Fruit fly (Drosophila melanogaster) whole organism, pupa: ENCODE measurements around the gene Arv1.

Experiments used
- CG10348 ChIP-seq: fragments of 200-800 bp; sonication (Bioruptor generic); IDR thresholded peaks from 2 replicates; pipeline ENCODE4 v1.3.6; 2022; ENCODE audit warnings: missing biosample characterization, missing genetic modification characterization
- CG12605 ChIP-seq: fragments of 200-800 bp; sonication (Bioruptor generic); IDR thresholded peaks from 2 replicates; pipeline ENCODE4 v1.3.6; 2022; ENCODE audit warnings: missing biosample characterization, missing genetic modification characterization
- CG13204 ChIP-seq: fragments of 200-800 bp; sonication (Bioruptor generic); optimal IDR thresholded peaks from 2 replicates; lab custom pipeline; 2018; ENCODE audit warnings: missing biosample characterization, mild to moderate bottlenecking, missing genetic modification characterization, moderate library complexity
- CG14655 ChIP-seq: fragments of 200-800 bp; sonication (Bioruptor generic); optimal IDR thresholded peaks from 3 replicates; lab custom pipeline; 2017; ENCODE audit warnings: mild to moderate bottlenecking, missing biosample characterization, missing genetic modification reagents, missing genetic modification characterization
- CG15710 ChIP-seq: fragments of 200-800 bp; sonication (Bioruptor generic); optimal IDR thresholded peaks from 2 replicates; lab custom pipeline; 2018; ENCODE audit warnings: missing biosample characterization, mild to moderate bottlenecking, missing genetic modification characterization, moderate library complexity
- CG17806 ChIP-seq: fragments of 200-800 bp; sonication (Bioruptor generic); optimal IDR thresholded peaks from 2 replicates; lab custom pipeline; 2018; ENCODE audit warnings: missing biosample characterization, mild to moderate bottlenecking, missing genetic modification characterization, moderate library complexity
- CG32121 ChIP-seq: fragments of 200-800 bp; sonication (Bioruptor generic); IDR thresholded peaks from 2 replicates; pipeline ENCODE4 v1.3.6; 2022; ENCODE audit warnings: missing biosample characterization, missing genetic modification characterization
- CG34367 ChIP-seq: fragments of 200-800 bp; sonication (Bioruptor generic); optimal IDR thresholded peaks from 2 replicates; lab custom pipeline; 2018; ENCODE audit warnings: missing biosample characterization, mild to moderate bottlenecking, missing genetic modification characterization
- CG4496 ChIP-seq: fragments of 200-800 bp; sonication (Bioruptor generic); IDR thresholded peaks from 3 replicates; pipeline ENCODE4 v1.3.6; 2022; ENCODE audit warnings: missing biosample characterization, missing genetic modification characterization
- CG8159 ChIP-seq: fragments of 200-800 bp; sonication (Bioruptor generic); optimal IDR thresholded peaks from 3 replicates; lab custom pipeline; 2018; ENCODE audit warnings: missing biosample characterization, mild to moderate bottlenecking, missing genetic modification characterization, moderate library complexity
- CG8301 ChIP-seq: fragments of 200-800 bp; sonication (Bioruptor generic); optimal IDR thresholded peaks from 2 replicates; lab custom pipeline; 2018; ENCODE audit warnings: missing biosample characterization, mild to moderate bottlenecking, missing genetic modification characterization
- CG9948 ChIP-seq: fragments of 200-800 bp; sonication (Bioruptor generic); optimal IDR thresholded peaks from 2 replicates; lab custom pipeline; 2018; ENCODE audit warnings: missing biosample characterization, mild to moderate bottlenecking, missing genetic modification characterization, moderate library complexity
- D1 ChIP-seq: fragments of 200-800 bp; sonication (Bioruptor generic); optimal IDR thresholded peaks from 2 replicates; lab custom pipeline; 2018; ENCODE audit warnings: missing biosample characterization, mild to moderate bottlenecking, missing genetic modification characterization, moderate library complexity
- EcR ChIP-seq: fragments of 200-800 bp; sonication (Bioruptor generic); optimal IDR thresholded peaks from 3 replicates; lab custom pipeline; 2019; ENCODE audit warnings: missing biosample characterization, missing genetic modification characterization, mild to moderate bottlenecking, moderate library complexity, missing genetic modification reagents
- Ets98B ChIP-seq: fragments of 200-800 bp; sonication (Bioruptor generic); IDR thresholded peaks from 2 replicates; pipeline ENCODE4 v1.3.6; 2022; ENCODE audit warnings: missing biosample characterization, missing genetic modification characterization
- Pif1A ChIP-seq: fragments of 200-800 bp; sonication (Bioruptor generic); optimal IDR thresholded peaks from 3 replicates; lab custom pipeline; 2016; ENCODE audit warnings: missing biosample characterization, missing genetic modification characterization
- Pif1B ChIP-seq: fragments of 200-800 bp; sonication (Bioruptor generic); optimal IDR thresholded peaks from 3 replicates; lab custom pipeline; 2016; ENCODE audit warnings: missing biosample characterization, missing genetic modification characterization
- Snoo ChIP-seq: fragments of 200-800 bp; sonication (Bioruptor generic); optimal IDR thresholded peaks from 3 replicates; lab custom pipeline; 2017; ENCODE audit warnings: missing biosample characterization, mild to moderate bottlenecking, missing genetic modification characterization, inconsistent platforms
- fd96Ca ChIP-seq: fragments of 200-800 bp; sonication (Bioruptor generic); IDR thresholded peaks from 3 replicates; pipeline ENCODE4 v1.3.6; 2022; ENCODE audit warnings: missing biosample characterization, missing genetic modification characterization
- gl ChIP-seq: fragments of 200-800 bp; sonication (Bioruptor generic); optimal IDR thresholded peaks from 2 replicates; lab custom pipeline; 2018; ENCODE audit warnings: missing biosample characterization, mild to moderate bottlenecking, missing genetic modification characterization
- rn ChIP-seq: fragments of 200-800 bp; sonication (Bioruptor generic); IDR thresholded peaks from 2 replicates; pipeline ENCODE4 v1.3.6; 2022; ENCODE audit warnings: missing biosample characterization, missing genetic modification characterization

The Arv1 gene

dm6 chr3L:21507955-21508354, 21.2 kb downstream of the Arv1 start:
- TF ChIP-seq gl (tag; lab: Kevin White, UChicago) = no peak
- TF ChIP-seq CG17806 = no peak
- no peak for TF ChIP-seq CG9948
- TF ChIP-seq CG8159 = no peak

DNA sequence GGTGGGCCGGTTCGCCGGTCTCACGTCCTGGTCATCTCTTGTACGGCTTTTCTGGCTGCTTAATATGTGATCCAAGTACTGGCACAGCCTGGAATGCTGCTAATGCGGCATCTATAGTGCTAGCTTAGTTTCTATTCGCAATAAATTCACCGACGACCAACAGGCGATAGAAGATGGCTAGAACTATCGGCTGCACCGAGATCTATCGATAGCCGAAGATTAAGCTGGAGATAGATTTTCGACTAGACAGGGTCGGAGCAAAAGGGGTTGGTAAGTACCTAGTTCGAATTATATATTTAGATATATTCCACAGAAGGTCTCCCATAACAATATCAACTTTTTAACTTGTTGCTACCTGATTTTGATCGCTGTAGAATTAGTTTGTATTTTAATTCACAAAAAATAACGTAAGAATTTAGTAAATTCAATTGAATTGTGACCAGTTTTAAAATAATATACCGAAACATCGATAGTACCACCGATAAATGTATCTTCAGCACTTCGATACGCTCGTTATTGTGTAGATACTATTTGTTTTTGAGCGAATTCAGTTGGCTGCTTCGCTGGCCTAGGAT, 21.7 kb downstream of the Arv1 start, which contains the start of the genes Glg1 and M6:
Gene Glg1, minus strand, starts transcription at position 185 of the 575 bp plus-strand sequence.
Gene M6, plus strand, starts transcription at position 499 of the 575 bp plus-strand sequence.
- TF ChIP-seq CG14655 (GFP tag; lab: Kevin White, UChicago) = no peak
- peak; percentile 59; the same call in 1 of the 2 replicates for TF ChIP-seq CG32121
- no peak for TF ChIP-seq CG13204
- TF ChIP-seq gl (tag; lab: Kevin White, UChicago) = no peak
- TF ChIP-seq EcR (GFP tag; lab: Kevin White, UChicago) = no peak
- TF ChIP-seq CG4496 (GFP tag; lab: Robert Waterston, UW) = peak; percentile 58; the same call in 1 of the 3 replicates
- TF ChIP-seq CG17806 = peak; percentile 35
- TF ChIP-seq Snoo (tag; lab: Kevin White, UChicago) = peak; percentile 46
- TF ChIP-seq CG9948 = peak; percentile 36
- no peak for TF ChIP-seq CG12605 (GFP tag; lab: Robert Waterston, UW)
- no peak; the same call in 1 of the 2 replicates for TF ChIP-seq Ets98B
- no peak for TF ChIP-seq Pif1A (GFP tag; lab: Kevin White, UChicago)
- TF ChIP-seq CG15710 = peak; percentile 56
- no peak for TF ChIP-seq rn (GFP tag; lab: Robert Waterston, UW)
- peak; percentile 56; the same call in 2 of the 3 replicates for TF ChIP-seq fd96Ca (GFP tag; lab: Robert Waterston, UW)
- peak; percentile 44 for TF ChIP-seq CG8301 (tag; lab: Kevin White, UChicago)
- TF ChIP-seq CG34367 (tag; lab: Kevin White, UChicago) = no peak
- TF ChIP-seq D1 (tag; lab: Kevin White, UChicago) = no peak
- TF ChIP-seq Pif1B (GFP tag; lab: Kevin White, UChicago) = no peak
- TF ChIP-seq CG8159 = peak; percentile 70
- TF ChIP-seq CG10348 (GFP tag; lab: Robert Waterston, UW) = no peak

DNA sequence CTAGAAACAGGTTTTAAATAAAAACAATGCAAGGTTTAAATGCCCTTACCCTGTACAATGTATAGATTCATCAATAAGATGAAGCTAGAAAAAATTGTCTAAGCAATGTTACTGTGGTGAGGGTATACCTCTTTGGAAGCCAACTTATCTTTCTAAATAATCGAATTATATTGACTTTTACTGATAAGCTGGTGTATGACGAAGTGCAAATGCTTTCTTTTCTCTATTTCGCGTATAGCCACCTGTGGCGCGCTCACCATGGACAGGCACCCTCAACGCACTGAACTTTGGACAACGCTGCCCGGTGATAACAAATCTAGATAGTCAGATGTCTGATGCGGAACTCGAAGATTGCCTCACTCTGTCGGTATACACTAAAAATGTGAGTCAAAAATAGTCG, 27.2 kb downstream of the Arv1 start:
- no peak for TF ChIP-seq D1 (tag; lab: Kevin White, UChicago)

DNA sequence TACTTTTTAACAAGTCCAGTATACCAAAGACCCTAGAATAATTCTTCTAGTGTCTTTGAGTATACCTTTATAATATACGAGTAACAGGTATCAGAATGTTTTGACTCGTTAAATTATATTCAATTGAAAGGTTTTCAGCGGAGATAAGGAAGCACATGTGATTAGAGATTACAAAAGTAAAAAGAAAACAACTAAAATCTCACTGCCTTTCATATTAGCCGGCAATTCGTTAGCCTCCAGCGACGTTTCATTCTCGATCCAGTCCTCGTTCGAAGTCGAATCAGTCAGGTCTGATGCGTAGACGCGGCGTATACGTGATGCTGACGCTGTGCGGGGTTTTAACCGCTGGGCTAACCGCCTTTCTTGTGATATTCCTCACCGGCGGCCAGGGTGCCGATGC, 28.0 kb downstream of the Arv1 start, which contains the start of gene Est-Q:
Gene Est-Q, plus strand, starts transcription at position 250 of the 400 bp plus-strand sequence.
- TF ChIP-seq CG14655 (GFP tag; lab: Kevin White, UChicago) (no peak), CG10348 (GFP tag; lab: Robert Waterston, UW) (no peak)
- TF ChIP-seq, all 21 proteins: peak for 0

- no peak for TF ChIP-seq CG13204
- peak; percentile 81 for TF ChIP-seq CG8301 (tag; lab: Kevin White, UChicago)
- peak; percentile 65 for TF ChIP-seq Pif1B (GFP tag; lab: Kevin White, UChicago)
- TF ChIP-seq CG32121 = peak; percentile 73
- TF ChIP-seq CG4496 (GFP tag; lab: Robert Waterston, UW) = peak; percentile 63; the same call in 2 of the 3 replicates
- peak; percentile 46; the same call in 1 of the 3 replicates for TF ChIP-seq fd96Ca (GFP tag; lab: Robert Waterston, UW)
- no peak; the same call in 1 of the 2 replicates for TF ChIP-seq Ets98B
- no peak for TF ChIP-seq CG10348 (GFP tag; lab: Robert Waterston, UW)
- TF ChIP-seq rn (GFP tag; lab: Robert Waterston, UW) = no peak
- TF ChIP-seq Snoo (tag; lab: Kevin White, UChicago) = peak; percentile 71
- peak; percentile 60 for TF ChIP-seq CG34367 (tag; lab: Kevin White, UChicago)
- peak; percentile 75 for TF ChIP-seq D1 (tag; lab: Kevin White, UChicago)
- peak; percentile 75 for TF ChIP-seq CG17806
- peak; percentile 83 for TF ChIP-seq CG9948
- peak; percentile 77 for TF ChIP-seq EcR (GFP tag; lab: Kevin White, UChicago)
- no peak for TF ChIP-seq Pif1A (GFP tag; lab: Kevin White, UChicago)
- peak; percentile 19 for TF ChIP-seq gl (tag; lab: Kevin White, UChicago)
- TF ChIP-seq CG14655 (GFP tag; lab: Kevin White, UChicago) = no peak
- TF ChIP-seq CG8159 = peak; percentile 84
- peak; percentile 84 for TF ChIP-seq CG15710
- peak; percentile 35 for TF ChIP-seq CG12605 (GFP tag; lab: Robert Waterston, UW)
Measured at dm6 chr3L:21496865-21497634, 32.1 kb downstream of the Arv1 start, which contains the start of gene Hr78. TSS of gene Hr78 (minus strand) at chr3L:21497494.

dm6 chr3L:21496502-21496864, 32.6 kb downstream of the Arv1 start:
- TF ChIP-seq CG8301 (tag; lab: Kevin White, UChicago) (no peak), EcR (GFP tag; lab: Kevin White, UChicago) (no peak), Pif1A (GFP tag; lab: Kevin White, UChicago) (no peak), Snoo (tag; lab: Kevin White, UChicago) (no peak), CG17806 (no peak), CG15710 (no peak), fd96Ca (GFP tag; lab: Robert Waterston, UW) (no peak), Pif1B (GFP tag; lab: Kevin White, UChicago) (no peak), CG14655 (GFP tag; lab: Kevin White, UChicago) (no peak), CG8159 (no peak), CG10348 (GFP tag; lab: Robert Waterston, UW) (no peak), CG32121 (no peak), Ets98B (no peak), CG9948 (no peak), CG12605 (GFP tag; lab: Robert Waterston, UW) (no peak), CG4496 (GFP tag; lab: Robert Waterston, UW) (no peak), CG34367 (tag; lab: Kevin White, UChicago) (no peak), D1 (tag; lab: Kevin White, UChicago) (no peak), rn (GFP tag; lab: Robert Waterston, UW) (no peak)
